Fruit fly (Drosophila melanogaster) whole organism, embryonic: Measurements from ENCODE around the gene Scamp.

Experiments
- Abd-B ChIP-seq: fragments of 200-800 bp; sonication (Bioruptor generic); optimal IDR thresholded peaks from 2 replicates; lab custom pipeline; 2018; ENCODE audit warnings: missing biosample characterization, mild to moderate bottlenecking, missing genetic modification characterization, moderate library complexity
- CG10147 ChIP-seq: fragments of 200-800 bp; sonication (Bioruptor generic); optimal IDR thresholded peaks from 2 replicates; lab custom pipeline; 2019; ENCODE audit warnings: missing biosample characterization, mild to moderate bottlenecking, missing genetic modification characterization, moderate library complexity
- CG10431 ChIP-seq: fragments of 200-800 bp; sonication (Bioruptor generic); optimal IDR thresholded peaks from 3 replicates; lab custom pipeline; 2018; ENCODE audit warnings: missing biosample characterization, mild to moderate bottlenecking, missing genetic modification characterization
- CG11504 ChIP-seq: fragments of 200-800 bp; sonication (Bioruptor generic); optimal IDR thresholded peaks from 3 replicates; lab custom pipeline; 2019; ENCODE audit warnings: missing biosample characterization, mild to moderate bottlenecking, missing genetic modification characterization, moderate library complexity
- CG12659 ChIP-seq: fragments of 200-800 bp; sonication (Bioruptor generic); optimal IDR thresholded peaks from 3 replicates; lab custom pipeline; 2017; ENCODE audit warnings: mild to moderate bottlenecking, missing biosample characterization, missing genetic modification reagents, missing genetic modification characterization
- CG13287 ChIP-seq: fragments of 200-800 bp; sonication (Bioruptor generic); IDR thresholded peaks from 2 replicates; pipeline ENCODE4 v1.3.6; 2022; ENCODE audit warnings: missing biosample characterization, missing genetic modification characterization; ENCODE audit not compliant: partially characterized antibody
- CG14860 ChIP-seq: fragments of 200-800 bp; sonication (Bioruptor generic); IDR thresholded peaks from 3 replicates; pipeline ENCODE4 v1.3.6; 2022; ENCODE audit warnings: missing biosample characterization, missing genetic modification characterization; ENCODE audit not compliant: partially characterized antibody
- CG15479 ChIP-seq: fragments of 200-800 bp; sonication (Bioruptor generic); optimal IDR thresholded peaks from 3 replicates; lab custom pipeline; 2019; ENCODE audit warnings: missing biosample characterization, mild to moderate bottlenecking, missing genetic modification characterization, moderate library complexity
- CG1603 ChIP-seq: fragments of 200-800 bp; sonication (Bioruptor generic); optimal IDR thresholded peaks from 2 replicates; lab custom pipeline; 2019; ENCODE audit warnings: missing biosample characterization, mild to moderate bottlenecking, missing genetic modification characterization, moderate library complexity
- CG17612 ChIP-seq: fragments of 200-800 bp; sonication (Bioruptor generic); IDR thresholded peaks from 2 replicates; pipeline ENCODE4 v1.3.6; 2022; ENCODE audit warnings: missing biosample characterization, missing genetic modification characterization
- CG2120 ChIP-seq: fragments of 200-800 bp; sonication (Bioruptor generic); optimal IDR thresholded peaks from 3 replicates; lab custom pipeline; 2016; ENCODE audit warnings: missing biosample characterization, missing genetic modification characterization
- CG2678 ChIP-seq: fragments of 200-800 bp; sonication (Bioruptor generic); optimal IDR thresholded peaks from 3 replicates; lab custom pipeline; 2019; ENCODE audit warnings: missing biosample characterization, mild to moderate bottlenecking, missing genetic modification characterization, moderate library complexity
- CG2712 ChIP-seq: fragments of 200-800 bp; optimal IDR thresholded peaks from 3 replicates; lab custom pipeline; 2019; ENCODE audit warnings: missing biosample characterization, mild to moderate bottlenecking, missing genetic modification characterization, moderate library complexity
- CG43689 ChIP-seq: fragments of 200-800 bp; sonication (Bioruptor generic); IDR thresholded peaks from 2 replicates; pipeline ENCODE4 v1.3.6; 2022; ENCODE audit warnings: missing biosample characterization, missing genetic modification characterization
- CG4617 ChIP-seq: fragments of 200-800 bp; sonication (Bioruptor generic); optimal IDR thresholded peaks from 3 replicates; lab custom pipeline; 2016; ENCODE audit warnings: missing biosample characterization, missing genetic modification characterization, borderline replicate concordance
- CG5953 ChIP-seq: fragments of 200-800 bp; sonication (Bioruptor generic); IDR thresholded peaks from 2 replicates; pipeline ENCODE4 v1.3.6; 2022; ENCODE audit warnings: missing biosample characterization, missing genetic modification characterization
- CG6175 ChIP-seq: fragments of 200-800 bp; sonication (Bioruptor generic); IDR thresholded peaks from 3 replicates; pipeline ENCODE4 v1.3.6; 2022; ENCODE audit warnings: missing biosample characterization, missing genetic modification characterization
- CG7839 ChIP-seq: fragments of 200-800 bp; sonication (Bioruptor generic); optimal IDR thresholded peaks from 3 replicates; lab custom pipeline; 2018; ENCODE audit warnings: missing biosample characterization, mild to moderate bottlenecking, missing genetic modification characterization, moderate library complexity
- CG8765 ChIP-seq: fragments of 200-800 bp; sonication (Bioruptor generic); IDR thresholded peaks from 2 replicates; pipeline ENCODE4 v1.3.6; 2022; ENCODE audit warnings: missing biosample characterization, missing genetic modification characterization
- CG9215 ChIP-seq: fragments of 200-800 bp; sonication (Bioruptor generic); IDR thresholded peaks from 2 replicates; pipeline ENCODE4 v1.3.6; 2022; ENCODE audit warnings: missing biosample characterization, missing genetic modification characterization
- Deaf1 ChIP-seq: fragments of 200-800 bp; optimal IDR thresholded peaks from 3 replicates; lab custom pipeline; 2019; ENCODE audit warnings: missing biosample characterization, mild to moderate bottlenecking, missing genetic modification characterization, moderate library complexity
- Gug ChIP-seq: fragments of 200-800 bp; sonication (Bioruptor generic); IDR thresholded peaks from 4 replicates; pipeline ENCODE4 v1.3.6; 2022; ENCODE audit warnings: missing biosample characterization, missing genetic modification characterization
- HLH3B ChIP-seq: fragments of 200-800 bp; sonication (Bioruptor generic); IDR thresholded peaks from 2 replicates; pipeline ENCODE4 v1.3.6; 2022; ENCODE audit warnings: missing biosample characterization, missing genetic modification characterization
- Hmr ChIP-seq: fragments of 200-800 bp; sonication (Bioruptor generic); optimal IDR thresholded peaks from 3 replicates; lab custom pipeline; 2017; ENCODE audit warnings: mild to moderate bottlenecking, missing biosample characterization, missing genetic modification reagents, missing genetic modification characterization
- Hr39 ChIP-seq: fragments of >200 bp; optimal IDR thresholded peaks from 2 replicates; lab custom pipeline; 2017
- MBD-R2 ChIP-seq: fragments of 200-800 bp; sonication (Bioruptor generic); IDR thresholded peaks from 2 replicates; pipeline ENCODE4 v1.3.6; 2022; ENCODE audit warnings: missing biosample characterization, missing genetic modification characterization
- NC2β ChIP-seq: fragments of 200-800 bp; sonication (Bioruptor generic); optimal IDR thresholded peaks from 2 replicates; lab custom pipeline; 2016; ENCODE audit warnings: missing biosample characterization, missing genetic modification characterization
- Six4 ChIP-seq: fragments of 200-800 bp; sonication (Bioruptor generic); optimal IDR thresholded peaks from 2 replicates; lab custom pipeline; 2016; ENCODE audit warnings: missing biosample characterization, missing genetic modification characterization
- ab ChIP-seq: fragments of 200-800 bp; sonication (Bioruptor generic); optimal IDR thresholded peaks from 2 replicates; lab custom pipeline; 2016; ENCODE audit warnings: missing biosample characterization, missing genetic modification characterization
- ato ChIP-seq: fragments of 200-800 bp; sonication (Bioruptor generic); IDR thresholded peaks from 2 replicates; pipeline ENCODE4 v1.3.6; 2022; ENCODE audit warnings: missing biosample characterization, missing genetic modification characterization; ENCODE audit not compliant: partially characterized antibody
- bbx ChIP-seq: fragments of 200-800 bp; sonication (Bioruptor generic); IDR thresholded peaks from 2 replicates; pipeline ENCODE4 v1.3.6; 2022; ENCODE audit warnings: missing biosample characterization, missing genetic modification characterization; ENCODE audit not compliant: partially characterized antibody
- crp ChIP-seq, 2 experiments: fragments of 200-800 bp; sonication (Bioruptor generic); optimal IDR thresholded peaks; 2 replicates in 1 of 2; 3 replicates in 1 of 2; lab custom pipeline; 2017; ENCODE audit warnings: missing biosample characterization in 2 of 2, missing genetic modification characterization in 2 of 2, mild to moderate bottlenecking in 1 of 2, moderate library complexity in 1 of 2
- dan ChIP-seq: fragments of 200-800 bp; sonication (Bioruptor generic); IDR thresholded peaks from 2 replicates; pipeline ENCODE4 v1.3.6; 2022; ENCODE audit warnings: missing biosample characterization, missing genetic modification characterization
- fd64A ChIP-seq: fragments of 200-800 bp; sonication (Bioruptor generic); optimal IDR thresholded peaks from 3 replicates; lab custom pipeline; 2018; ENCODE audit warnings: missing biosample characterization, mild to moderate bottlenecking, missing genetic modification characterization
- fd96Cb ChIP-seq: fragments of 200-800 bp; sonication (Bioruptor generic); optimal IDR thresholded peaks from 2 replicates; lab custom pipeline; 2018; ENCODE audit warnings: missing biosample characterization, mild to moderate bottlenecking, missing genetic modification characterization, moderate library complexity
- gsb ChIP-seq: fragments of 200-800 bp; sonication (Bioruptor generic); IDR thresholded peaks from 2 replicates; pipeline ENCODE4 v1.3.6; 2022; ENCODE audit warnings: missing biosample characterization, missing genetic modification characterization
- jing ChIP-seq: fragments of 200-800 bp; sonication (Bioruptor generic); optimal IDR thresholded peaks from 2 replicates; lab custom pipeline; 2018; ENCODE audit warnings: missing biosample characterization, mild to moderate bottlenecking, missing genetic modification characterization
- lmd ChIP-seq: fragments of 200-800 bp; sonication (Bioruptor generic); IDR thresholded peaks from 2 replicates; pipeline ENCODE4 v1.3.6; 2022; ENCODE audit warnings: missing biosample characterization, missing genetic modification characterization
- nerfin-1 ChIP-seq: fragments of 200-800 bp; sonication (Bioruptor generic); optimal IDR thresholded peaks from 3 replicates; lab custom pipeline; 2019; ENCODE audit warnings: missing biosample characterization, mild to moderate bottlenecking, missing genetic modification characterization, moderate library complexity
- nmo ChIP-seq: fragments of 200-800 bp; sonication (Bioruptor generic); optimal IDR thresholded peaks from 2 replicates; lab custom pipeline; 2018; ENCODE audit warnings: missing biosample characterization, mild to moderate bottlenecking, missing genetic modification characterization, moderate library complexity
- pb ChIP-seq: fragments of 200-800 bp; sonication (Bioruptor generic); optimal IDR thresholded peaks from 3 replicates; lab custom pipeline; 2016; ENCODE audit warnings: missing biosample characterization, missing genetic modification characterization
- pfk ChIP-seq: fragments of 200-800 bp; sonication (Bioruptor generic); optimal IDR thresholded peaks from 2 replicates; lab custom pipeline; 2018; ENCODE audit warnings: missing biosample characterization, mild to moderate bottlenecking, missing genetic modification characterization, moderate library complexity
- prd ChIP-seq, 3 experiments: fragments of >200 bp in 2 of 3; fragments of 200-800 bp in 1 of 3; sonication (Bioruptor generic) in 1 of 3; optimal IDR thresholded peaks in 2 of 3; IDR thresholded peaks in 1 of 3; 2 replicates in 2 of 3; 3 replicates in 1 of 3; pipeline versions ENCODE4 v1.3.6 to Lab custom; 2017 to 2022; ENCODE audit warnings: missing biosample characterization in 1 of 3, missing genetic modification characterization in 1 of 3
- so ChIP-seq: fragments of 200-800 bp; sonication (Bioruptor generic); IDR thresholded peaks from 3 replicates; pipeline ENCODE4 v1.3.6; 2022; ENCODE audit warnings: missing biosample characterization, missing genetic modification characterization
- tna ChIP-seq: fragments of 200-800 bp; sonication (Bioruptor generic); IDR thresholded peaks from 2 replicates; pipeline ENCODE4 v1.3.6; 2022; ENCODE audit warnings: missing biosample characterization, missing genetic modification characterization; ENCODE audit not compliant: partially characterized antibody
- tup ChIP-seq: fragments of 200-800 bp; sonication (Bioruptor generic); optimal IDR thresholded peaks from 2 replicates; lab custom pipeline; 2016; ENCODE audit warnings: missing biosample characterization, mild to moderate bottlenecking, missing genetic modification characterization, moderate library complexity
- unc-4 ChIP-seq: fragments of 200-800 bp; sonication (Bioruptor generic); IDR thresholded peaks from 2 replicates; pipeline ENCODE4 v1.3.6; 2022; ENCODE audit warnings: missing biosample characterization, missing genetic modification characterization; ENCODE audit not compliant: partially characterized antibody
- wdn ChIP-seq: fragments of 200-800 bp; sonication (Bioruptor generic); IDR thresholded peaks from 2 replicates; pipeline ENCODE4 v1.3.6; 2022; ENCODE audit warnings: missing biosample characterization, missing genetic modification characterization

The Scamp gene

dm6 chrX:15449490-15450326, at the start of gene Scamp, which contains the start of gene Ahcy (continued):
- no peak for TF ChIP-seq CG1603 (tag; lab: Kevin White, UChicago)
- peak; percentile 55 for TF ChIP-seq CG12659 (GFP tag; lab: Kevin White, UChicago)
- no peak for TF ChIP-seq CG10431 (GFP tag; lab: Kevin White, UChicago)
- peak; percentile 53; the same call in 2 of the 3 replicates for TF ChIP-seq CG14860 (GFP tag; lab: Robert Waterston, UW)
- TF ChIP-seq nmo (GFP tag; lab: Kevin White, UChicago), result peak; percentile 44
- peak; percentile 45 for TF ChIP-seq CG11504
- peak; percentile 4 for TF ChIP-seq Deaf1
- TF ChIP-seq CG4617 (GFP tag; lab: Kevin White, UChicago), result peak; percentile 56
- TF ChIP-seq MBD-R2, result peak; percentile 38
- no peak for TF ChIP-seq ab (GFP tag; lab: Kevin White, UChicago)
- no peak for TF ChIP-seq Six4 (GFP tag; lab: Kevin White, UChicago)
- no peak for TF ChIP-seq fd96Cb
- no peak for TF ChIP-seq fd64A (GFP tag; lab: Kevin White, UChicago)
- TF ChIP-seq wdn (GFP tag; lab: Robert Waterston, UW), result no peak
- no peak for TF ChIP-seq tna (GFP tag; lab: Robert Waterston, UW)
- TF ChIP-seq ato (GFP tag; lab: Robert Waterston, UW), result peak; percentile 14; the same call in 1 of the 2 replicates
- TF ChIP-seq CG17612 (GFP tag; lab: Robert Waterston, UW), result no peak
- no peak for TF ChIP-seq CG15479 (GFP tag; lab: Kevin White, UChicago)
- TF ChIP-seq CG10147 (GFP tag; lab: Kevin White, UChicago), result peak; percentile 6
- TF ChIP-seq jing (GFP tag; lab: Kevin White, UChicago), result no peak
- no peak for TF ChIP-seq nerfin-1 (tag; lab: Kevin White, UChicago)
- TF ChIP-seq Gug (GFP tag; lab: Robert Waterston, UW), result no peak
- TF ChIP-seq pb, result no peak
- TF ChIP-seq bbx, result peak; percentile 28; the same call in 1 of the 2 replicates
- peak; percentile 59 for TF ChIP-seq CG13287 (GFP tag; lab: Robert Waterston, UW)
- TF ChIP-seq CG43689 (GFP tag; lab: Robert Waterston, UW), result no peak
- TF ChIP-seq Hr39 (lab: Kevin White, UChicago), result no peak
- TF ChIP-seq dan (GFP tag; lab: Robert Waterston, UW), result no peak
- TF ChIP-seq tup (GFP tag; lab: Kevin White, UChicago), result no peak
- TF ChIP-seq so, result no peak
- no peak for TF ChIP-seq CG5953 (GFP tag; lab: Robert Waterston, UW)
- TF ChIP-seq prd (optimal IDR thresholded peaks at IDR 0.05; lab: Kevin White, UChicago), result no peak
- TF ChIP-seq prd (GFP tag; IDR thresholded peaks at IDR 0.05; lab: Robert Waterston, UW), result no peak
- TF ChIP-seq Hmr, result peak; percentile 24
- peak; percentile 37 for TF ChIP-seq CG2120 (GFP tag; lab: Kevin White, UChicago)
- peak; percentile 32 for TF ChIP-seq CG2678 (tag; lab: Kevin White, UChicago)
- no peak for TF ChIP-seq pfk (GFP tag; lab: Kevin White, UChicago)
- TF ChIP-seq NC2β, result no peak
- TF ChIP-seq lmd, result no peak
- no peak for TF ChIP-seq gsb (GFP tag; lab: Robert Waterston, UW)
- TF ChIP-seq crp (GFP tag; optimal IDR thresholded peaks at IDR 0.05; lab: Kevin White, UChicago), result peak in 1 of 2 experiments; percentile 15
- no peak for TF ChIP-seq CG9215 (GFP tag; lab: Robert Waterston, UW)
- TF ChIP-seq CG6175 (GFP tag; lab: Robert Waterston, UW), result no peak
- no peak for TF ChIP-seq CG8765
- TF ChIP-seq Abd-B (GFP tag; lab: Kevin White, UChicago), result no peak
- peak; percentile 32 for TF ChIP-seq CG2712 (tag; lab: Kevin White, UChicago)
- no peak for TF ChIP-seq HLH3B (GFP tag; lab: Robert Waterston, UW)
- peak; percentile 55; the same call in 1 of the 2 replicates for TF ChIP-seq unc-4 (GFP tag; lab: Robert Waterston, UW)
- no peak for TF ChIP-seq CG7839 (tag; lab: Kevin White, UChicago)
